Fruit fly (Drosophila melanogaster) whole organism, embryonic: ENCODE results near the gene CG11670.

Source experiments
- Ada2b ChIP-seq: fragments of 200-800 bp; sonication (Bioruptor generic); IDR thresholded peaks from 2 replicates; pipeline ENCODE4 v1.3.6; 2022; ENCODE audit warnings: missing biosample characterization, missing genetic modification characterization
- Atf6 ChIP-seq: fragments of 200-800 bp; sonication (Bioruptor generic); IDR thresholded peaks from 2 replicates; pipeline ENCODE4 v1.3.6; 2022; ENCODE audit warnings: missing biosample characterization, missing genetic modification characterization
- C15 ChIP-seq: fragments of 200-800 bp; sonication (Bioruptor generic); IDR thresholded peaks from 3 replicates; pipeline ENCODE4 v1.3.6; 2022; ENCODE audit warnings: missing biosample characterization, missing genetic modification characterization
- CG10267 ChIP-seq: fragments of 200-800 bp; sonication (Bioruptor generic); optimal IDR thresholded peaks from 2 replicates; lab custom pipeline; 2018; ENCODE audit warnings: missing biosample characterization, mild to moderate bottlenecking, missing genetic modification characterization, moderate library complexity
- CG10366 ChIP-seq: fragments of 200-800 bp; sonication (Bioruptor generic); IDR thresholded peaks from 2 replicates; pipeline ENCODE4 v1.3.6; 2022; ENCODE audit warnings: missing biosample characterization, missing genetic modification characterization
- CG10543 ChIP-seq: fragments of 200-800 bp; sonication (Bioruptor generic); optimal IDR thresholded peaks from 3 replicates; lab custom pipeline; 2017; ENCODE audit warnings: missing biosample characterization, mild to moderate bottlenecking, missing genetic modification characterization, moderate library complexity
- CG12299 ChIP-seq: fragments of 200-800 bp; sonication (Bioruptor generic); optimal IDR thresholded peaks from 2 replicates; lab custom pipeline; 2018; ENCODE audit warnings: missing biosample characterization, mild to moderate bottlenecking, missing genetic modification characterization
- CG14014 ChIP-seq: fragments of 200-800 bp; sonication (Bioruptor generic); IDR thresholded peaks from 2 replicates; pipeline ENCODE4 v1.3.6; 2022; ENCODE audit warnings: missing biosample characterization, missing genetic modification characterization
- CG17361 ChIP-seq: fragments of 200-800 bp; sonication (Bioruptor generic); IDR thresholded peaks from 3 replicates; pipeline ENCODE4 v1.3.6; 2022; ENCODE audit warnings: missing biosample characterization, missing genetic modification characterization
- CG17829 ChIP-seq: fragments of 200-800 bp; optimal IDR thresholded peaks from 2 replicates; lab custom pipeline; 2019; ENCODE audit warnings: missing biosample characterization, mild to moderate bottlenecking, missing genetic modification characterization, moderate library complexity
- CG34224 ChIP-seq: fragments of 200-800 bp; sonication (Bioruptor generic); IDR thresholded peaks from 3 replicates; pipeline ENCODE4 v1.3.6; 2022; ENCODE audit warnings: missing biosample characterization, missing genetic modification characterization; ENCODE audit not compliant: partially characterized antibody
- CG3726 ChIP-seq: fragments of 200-800 bp; sonication (Bioruptor generic); IDR thresholded peaks from 3 replicates; pipeline ENCODE4, ENCODE4 v1.3.6; 2022; ENCODE audit warnings: missing biosample characterization, missing genetic modification characterization
- CG5245 ChIP-seq: fragments of 200-800 bp; sonication (Bioruptor generic); optimal IDR thresholded peaks from 3 replicates; lab custom pipeline; 2016; ENCODE audit warnings: missing biosample characterization, missing genetic modification characterization
- CG6765 ChIP-seq: fragments of 200-800 bp; sonication (Bioruptor generic); optimal IDR thresholded peaks from 3 replicates; lab custom pipeline; 2017; ENCODE audit warnings: missing biosample characterization, mild to moderate bottlenecking, missing genetic modification characterization
- CG6854 ChIP-seq: fragments of 200-800 bp; sonication (Bioruptor generic); optimal IDR thresholded peaks from 3 replicates; lab custom pipeline; 2017; ENCODE audit warnings: missing biosample characterization, mild to moderate bottlenecking, missing genetic modification characterization
- CG8388 ChIP-seq: fragments of 200-800 bp; sonication (Bioruptor generic); optimal IDR thresholded peaks from 2 replicates; lab custom pipeline; 2019; ENCODE audit warnings: missing biosample characterization, mild to moderate bottlenecking, missing genetic modification characterization, moderate library complexity
- CG9876 ChIP-seq: fragments of 200-800 bp; sonication (Bioruptor generic); optimal IDR thresholded peaks from 2 replicates; lab custom pipeline; 2016; ENCODE audit warnings: missing biosample characterization, missing genetic modification characterization
- Deaf1 ChIP-seq: fragments of 200-800 bp; optimal IDR thresholded peaks from 3 replicates; lab custom pipeline; 2019; ENCODE audit warnings: missing biosample characterization, mild to moderate bottlenecking, missing genetic modification characterization, moderate library complexity
- Dp ChIP-seq: fragments of 200-800 bp; sonication (Bioruptor generic); optimal IDR thresholded peaks from 2 replicates; lab custom pipeline; 2018; ENCODE audit warnings: missing biosample characterization, mild to moderate bottlenecking, missing genetic modification characterization, moderate library complexity
- Drgx ChIP-seq: fragments of 200-800 bp; sonication (Bioruptor generic); IDR thresholded peaks from 2 replicates; pipeline ENCODE4 v1.3.6; 2022; ENCODE audit warnings: missing biosample characterization, missing genetic modification characterization
- Eip74EF ChIP-seq, 2 experiments: fragments of 200-800 bp in 1 of 2; fragments of >200 bp in 1 of 2; sonication (Bioruptor generic) in 1 of 2; optimal IDR thresholded peaks; 2 replicates each; lab custom pipeline; 2017 to 2019; ENCODE audit warnings: missing biosample characterization in 2 of 2, missing genetic modification characterization in 2 of 2, mild to moderate bottlenecking in 1 of 2, moderate library complexity in 1 of 2
- Ets97D ChIP-seq: fragments of 200-800 bp; sonication (Bioruptor generic); optimal IDR thresholded peaks from 3 replicates; lab custom pipeline; 2016; ENCODE audit warnings: missing biosample characterization, missing genetic modification characterization
- Gsc ChIP-seq: fragments of 200-800 bp; sonication (Bioruptor generic); IDR thresholded peaks from 2 replicates; pipeline ENCODE4 v1.3.6; 2022; ENCODE audit warnings: missing biosample characterization, missing genetic modification characterization
- Gug ChIP-seq: fragments of 200-800 bp; sonication (Bioruptor generic); IDR thresholded peaks from 4 replicates; pipeline ENCODE4 v1.3.6; 2022; ENCODE audit warnings: missing biosample characterization, missing genetic modification characterization
- Hey ChIP-seq: fragments of 200-800 bp; sonication (Bioruptor generic); optimal IDR thresholded peaks from 3 replicates; lab custom pipeline; 2018; ENCODE audit warnings: missing biosample characterization, mild to moderate bottlenecking, missing genetic modification characterization
- Hr51 ChIP-seq, 2 experiments: fragments of 200-800 bp; sonication (Bioruptor generic); optimal IDR thresholded peaks; 2 replicates in 1 of 2; 3 replicates in 1 of 2; lab custom pipeline; 2016 to 2018; ENCODE audit warnings: missing biosample characterization in 2 of 2, missing genetic modification characterization in 2 of 2, mild to moderate bottlenecking in 1 of 2, moderate library complexity in 1 of 2
- Hsf ChIP-seq: fragments of 200-800 bp; sonication (Bioruptor generic); optimal IDR thresholded peaks from 3 replicates; lab custom pipeline; 2016; ENCODE audit warnings: missing biosample characterization, missing genetic modification characterization
- MTF-1 ChIP-seq: fragments of 200-800 bp; sonication (Bioruptor generic); optimal IDR thresholded peaks from 2 replicates; lab custom pipeline; 2018; ENCODE audit warnings: missing biosample characterization, mild to moderate bottlenecking, missing genetic modification characterization, borderline replicate concordance
- Poxn ChIP-seq: fragments of 200-800 bp; sonication (Bioruptor generic); IDR thresholded peaks from 2 replicates; pipeline ENCODE4 v1.3.6; 2022; ENCODE audit warnings: missing biosample characterization, missing genetic modification characterization
- Sry-δ ChIP-seq: fragments of 200-800 bp; sonication (Bioruptor generic); optimal IDR thresholded peaks from 2 replicates; lab custom pipeline; 2016; ENCODE audit warnings: missing biosample characterization, missing genetic modification characterization
- en ChIP-seq: fragments of 200-800 bp; sonication (Bioruptor generic); optimal IDR thresholded peaks from 2 replicates; lab custom pipeline; 2016; ENCODE audit warnings: missing biosample characterization, missing genetic modification characterization
- esg ChIP-seq: fragments of 200-800 bp; sonication (Bioruptor generic); conservative IDR thresholded peaks from 2 replicates; pipeline ENCODE4 v1.3.6; 2022; ENCODE audit warnings: missing biosample characterization, missing genetic modification characterization
- grau ChIP-seq: fragments of 200-800 bp; optimal IDR thresholded peaks from 3 replicates; lab custom pipeline; 2019; ENCODE audit warnings: missing biosample characterization, mild to moderate bottlenecking, missing genetic modification characterization, moderate library complexity
- gro ChIP-seq: fragments of 200-800 bp; sonication (Bioruptor generic); optimal IDR thresholded peaks from 2 replicates; lab custom pipeline; 2016; ENCODE audit warnings: missing biosample characterization, missing genetic modification characterization
- ham ChIP-seq: fragments of 200-800 bp; sonication (Bioruptor generic); IDR thresholded peaks from 2 replicates; pipeline ENCODE4 v1.3.6; 2022; ENCODE audit warnings: missing biosample characterization, missing genetic modification characterization
- kay ChIP-seq: fragments of 200-800 bp; sonication (Bioruptor generic); optimal IDR thresholded peaks from 2 replicates; lab custom pipeline; 2016; ENCODE audit warnings: missing biosample characterization, missing genetic modification characterization
- luna ChIP-seq: fragments of 200-800 bp; sonication (Bioruptor generic); optimal IDR thresholded peaks from 2 replicates; lab custom pipeline; 2016; ENCODE audit warnings: missing biosample characterization, missing genetic modification characterization
- maf-S ChIP-seq: fragments of 200-800 bp; sonication (Bioruptor generic); optimal IDR thresholded peaks from 2 replicates; lab custom pipeline; 2016; ENCODE audit warnings: missing biosample characterization, missing genetic modification characterization
- mirr ChIP-seq: fragments of 200-800 bp; sonication (Bioruptor generic); optimal IDR thresholded peaks from 3 replicates; lab custom pipeline; 2018; ENCODE audit warnings: missing biosample characterization, mild to moderate bottlenecking, missing genetic modification characterization
- nerfin-2 ChIP-seq: fragments of 200-800 bp; sonication (Bioruptor generic); IDR thresholded peaks from 2 replicates; pipeline ENCODE4 v1.3.6; 2022; ENCODE audit warnings: missing biosample characterization, missing genetic modification characterization; ENCODE audit not compliant: partially characterized antibody
- otp ChIP-seq: fragments of 200-800 bp; sonication (Bioruptor generic); IDR thresholded peaks from 3 replicates; pipeline ENCODE4, ENCODE4 v1.3.6; 2022; ENCODE audit warnings: missing biosample characterization, missing genetic modification characterization
- phol ChIP-seq: fragments of 200-800 bp; sonication (Bioruptor generic); optimal IDR thresholded peaks from 3 replicates; lab custom pipeline; 2018; ENCODE audit warnings: missing biosample characterization, mild to moderate bottlenecking, missing genetic modification characterization, moderate library complexity
- repo ChIP-seq: fragments of 200-800 bp; sonication (Bioruptor generic); optimal IDR thresholded peaks from 2 replicates; lab custom pipeline; 2016; ENCODE audit warnings: missing biosample characterization, missing genetic modification characterization
- schlank ChIP-seq: fragments of 200-800 bp; sonication (Bioruptor generic); optimal IDR thresholded peaks from 2 replicates; lab custom pipeline; 2018; ENCODE audit warnings: missing biosample characterization, mild to moderate bottlenecking, missing genetic modification characterization
- sd ChIP-seq: fragments of 200-800 bp; sonication (Bioruptor generic); optimal IDR thresholded peaks from 3 replicates; lab custom pipeline; 2018; ENCODE audit warnings: missing biosample characterization, mild to moderate bottlenecking, missing genetic modification characterization, moderate library complexity
- sens-2 ChIP-seq: fragments of 200-800 bp; sonication (Bioruptor generic); IDR thresholded peaks from 2 replicates; pipeline ENCODE4 v1.3.6; 2022; ENCODE audit warnings: missing biosample characterization, missing genetic modification characterization
- sim ChIP-seq: fragments of 200-800 bp; sonication (Bioruptor generic); IDR thresholded peaks from 2 replicates; pipeline ENCODE4 v1.3.6; 2022; ENCODE audit warnings: missing biosample characterization, missing genetic modification characterization
- sima ChIP-seq: fragments of 200-800 bp; sonication (Bioruptor generic); optimal IDR thresholded peaks from 2 replicates; lab custom pipeline; 2016; ENCODE audit warnings: missing biosample characterization, missing genetic modification characterization
- sisA ChIP-seq: fragments of 200-800 bp; sonication (Bioruptor generic); IDR thresholded peaks from 2 replicates; pipeline ENCODE4 v1.3.6; 2022; ENCODE audit warnings: missing biosample characterization, missing genetic modification characterization
- sug ChIP-seq: fragments of 200-800 bp; optimal IDR thresholded peaks from 2 replicates; lab custom pipeline; 2019; ENCODE audit warnings: missing biosample characterization, mild to moderate bottlenecking, missing genetic modification characterization, moderate library complexity
- usp ChIP-seq: fragments of >200 bp; optimal IDR thresholded peaks from 2 replicates; lab custom pipeline; 2017; ENCODE audit warnings: missing biosample characterization, missing genetic modification characterization

The CG11670 gene

DNA sequence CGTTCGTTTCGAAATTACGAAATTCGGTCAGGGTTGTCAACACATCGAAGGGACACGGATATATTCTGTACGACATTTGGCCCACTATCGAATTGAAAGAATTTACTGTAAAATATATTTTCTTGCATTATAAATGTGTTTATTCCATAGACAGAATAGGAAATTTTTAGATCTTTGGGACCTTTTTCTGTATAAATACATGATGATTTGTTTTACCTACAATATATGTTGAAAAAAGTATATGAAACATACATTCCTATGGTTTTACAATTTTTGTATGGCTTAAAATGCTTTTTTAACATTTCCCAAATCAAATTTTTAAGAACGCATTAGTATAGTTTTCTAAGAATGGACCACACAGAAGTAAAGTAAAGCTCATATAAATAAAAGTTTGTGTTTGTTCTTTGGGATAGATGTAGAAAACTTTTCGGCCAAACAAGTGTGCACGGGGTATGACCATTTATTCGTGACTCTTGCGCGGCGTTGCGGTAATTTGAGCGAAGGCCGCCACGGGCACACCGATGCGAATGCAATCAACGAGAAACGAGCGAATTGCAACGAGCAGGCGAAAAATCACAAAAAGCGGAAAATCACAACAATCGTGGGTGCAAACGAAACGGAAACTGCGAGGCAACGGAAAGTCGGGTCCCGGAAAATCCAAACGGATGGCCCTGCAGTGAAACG, 44.2 kb upstream of the CG11670 start, which contains the start of the genes CG17327, CG44194 and CG7518 (continued):
- TF ChIP-seq Atf6 (GFP tag; lab: Robert Waterston, UW) (no peak), maf-S (GFP tag; lab: Kevin White, UChicago) (no peak), Eip74EF (GFP tag; optimal IDR thresholded peaks at IDR 0.05; lab: Kevin White, UChicago) (no peak), Ada2b (no peak), CG10366 (GFP tag; lab: Robert Waterston, UW) (no peak), CG10543 (GFP tag; lab: Kevin White, UChicago) (no peak), Sry-δ (GFP tag; lab: Kevin White, UChicago) (peak; percentile 60), C15 (GFP tag; lab: Robert Waterston, UW) (no peak), CG12299 (no peak), CG5245 (GFP tag; lab: Kevin White, UChicago) (no peak), nerfin-2 (GFP tag; lab: Robert Waterston, UW) (no peak), CG6854 (GFP tag; lab: Kevin White, UChicago) (no peak), CG17829 (tag; lab: Kevin White, UChicago) (peak; percentile 47), schlank (no peak), CG3726 (GFP tag; lab: Robert Waterston, UW) (no peak), sisA (GFP tag; lab: Robert Waterston, UW) (no peak), en (no peak), Hsf (peak; percentile 26), Gug (GFP tag; lab: Robert Waterston, UW) (no peak; the same call in 3 of the 4 replicates), CG17361 (no peak), Gsc (GFP tag; lab: Robert Waterston, UW) (no peak), mirr (GFP tag; lab: Kevin White, UChicago) (no peak), sug (tag; lab: Kevin White, UChicago) (no peak), gro (GFP tag; lab: Kevin White, UChicago) (no peak), sima (GFP tag; lab: Kevin White, UChicago) (no peak), Drgx (GFP tag; lab: Robert Waterston, UW) (no peak), Hey (tag; lab: Kevin White, UChicago) (no peak), Dp (peak; percentile 29), repo (GFP tag; lab: Kevin White, UChicago) (no peak), phol (tag; lab: Kevin White, UChicago) (peak; percentile 56), usp (GFP tag; lab: Kevin White, UChicago) (no peak), grau (tag; lab: Kevin White, UChicago) (peak; percentile 35), CG8388 (no peak), ham (GFP tag; lab: Robert Waterston, UW) (no peak), CG10267 (peak; percentile 29), sd (tag; lab: Kevin White, UChicago) (no peak), Hr51 (GFP tag; optimal IDR thresholded peaks at IDR 0.05; lab: Kevin White, UChicago) (no peak), Ets97D (GFP tag; lab: Kevin White, UChicago) (peak; percentile 62), MTF-1 (GFP tag; lab: Kevin White, UChicago) (no peak), luna (no peak), CG14014 (no peak), sim (GFP tag; lab: Robert Waterston, UW) (no peak), kay (GFP tag; lab: Kevin White, UChicago) (no peak), CG34224 (GFP tag; lab: Robert Waterston, UW) (peak; percentile 10; the same call in 1 of the 3 replicates), Deaf1 (tag; lab: Kevin White, UChicago) (no peak), CG6765 (no peak), CG9876 (GFP tag; lab: Kevin White, UChicago) (no peak), otp (GFP tag; lab: Robert Waterston, UW) (no peak), esg (GFP tag; lab: Robert Waterston, UW) (no peak), Poxn (GFP tag; lab: Robert Waterston, UW) (no peak), sens-2 (GFP tag; lab: Robert Waterston, UW) (peak; percentile 34; the same call in 1 of the 2 replicates)
